Fruit fly (Drosophila melanogaster) whole organism, pupa: ENCODE data around the gene CG43373.

ENCODE experiments used
- CG10348 ChIP-seq: fragments of 200-800 bp; sonication (Bioruptor generic); IDR thresholded peaks from 2 replicates; pipeline ENCODE4 v1.3.6; 2022; ENCODE audit warnings: missing biosample characterization, missing genetic modification characterization
- CG12605 ChIP-seq: fragments of 200-800 bp; sonication (Bioruptor generic); IDR thresholded peaks from 2 replicates; pipeline ENCODE4 v1.3.6; 2022; ENCODE audit warnings: missing biosample characterization, missing genetic modification characterization
- CG13204 ChIP-seq: fragments of 200-800 bp; sonication (Bioruptor generic); optimal IDR thresholded peaks from 2 replicates; lab custom pipeline; 2018; ENCODE audit warnings: missing biosample characterization, mild to moderate bottlenecking, missing genetic modification characterization, moderate library complexity
- CG14655 ChIP-seq: fragments of 200-800 bp; sonication (Bioruptor generic); optimal IDR thresholded peaks from 3 replicates; lab custom pipeline; 2017; ENCODE audit warnings: mild to moderate bottlenecking, missing biosample characterization, missing genetic modification reagents, missing genetic modification characterization
- CG15710 ChIP-seq: fragments of 200-800 bp; sonication (Bioruptor generic); optimal IDR thresholded peaks from 2 replicates; lab custom pipeline; 2018; ENCODE audit warnings: missing biosample characterization, mild to moderate bottlenecking, missing genetic modification characterization, moderate library complexity
- CG17806 ChIP-seq: fragments of 200-800 bp; sonication (Bioruptor generic); optimal IDR thresholded peaks from 2 replicates; lab custom pipeline; 2018; ENCODE audit warnings: missing biosample characterization, mild to moderate bottlenecking, missing genetic modification characterization, moderate library complexity
- CG32121 ChIP-seq: fragments of 200-800 bp; sonication (Bioruptor generic); IDR thresholded peaks from 2 replicates; pipeline ENCODE4 v1.3.6; 2022; ENCODE audit warnings: missing biosample characterization, missing genetic modification characterization
- CG34367 ChIP-seq: fragments of 200-800 bp; sonication (Bioruptor generic); optimal IDR thresholded peaks from 2 replicates; lab custom pipeline; 2018; ENCODE audit warnings: missing biosample characterization, mild to moderate bottlenecking, missing genetic modification characterization
- CG4496 ChIP-seq: fragments of 200-800 bp; sonication (Bioruptor generic); IDR thresholded peaks from 3 replicates; pipeline ENCODE4 v1.3.6; 2022; ENCODE audit warnings: missing biosample characterization, missing genetic modification characterization
- CG8159 ChIP-seq: fragments of 200-800 bp; sonication (Bioruptor generic); optimal IDR thresholded peaks from 3 replicates; lab custom pipeline; 2018; ENCODE audit warnings: missing biosample characterization, mild to moderate bottlenecking, missing genetic modification characterization, moderate library complexity
- CG8301 ChIP-seq: fragments of 200-800 bp; sonication (Bioruptor generic); optimal IDR thresholded peaks from 2 replicates; lab custom pipeline; 2018; ENCODE audit warnings: missing biosample characterization, mild to moderate bottlenecking, missing genetic modification characterization
- CG9948 ChIP-seq: fragments of 200-800 bp; sonication (Bioruptor generic); optimal IDR thresholded peaks from 2 replicates; lab custom pipeline; 2018; ENCODE audit warnings: missing biosample characterization, mild to moderate bottlenecking, missing genetic modification characterization, moderate library complexity
- D1 ChIP-seq: fragments of 200-800 bp; sonication (Bioruptor generic); optimal IDR thresholded peaks from 2 replicates; lab custom pipeline; 2018; ENCODE audit warnings: missing biosample characterization, mild to moderate bottlenecking, missing genetic modification characterization, moderate library complexity
- EcR ChIP-seq: fragments of 200-800 bp; sonication (Bioruptor generic); optimal IDR thresholded peaks from 3 replicates; lab custom pipeline; 2019; ENCODE audit warnings: missing biosample characterization, missing genetic modification characterization, mild to moderate bottlenecking, moderate library complexity, missing genetic modification reagents
- Ets98B ChIP-seq: fragments of 200-800 bp; sonication (Bioruptor generic); IDR thresholded peaks from 2 replicates; pipeline ENCODE4 v1.3.6; 2022; ENCODE audit warnings: missing biosample characterization, missing genetic modification characterization
- Pif1A ChIP-seq: fragments of 200-800 bp; sonication (Bioruptor generic); optimal IDR thresholded peaks from 3 replicates; lab custom pipeline; 2016; ENCODE audit warnings: missing biosample characterization, missing genetic modification characterization
- Pif1B ChIP-seq: fragments of 200-800 bp; sonication (Bioruptor generic); optimal IDR thresholded peaks from 3 replicates; lab custom pipeline; 2016; ENCODE audit warnings: missing biosample characterization, missing genetic modification characterization
- Snoo ChIP-seq: fragments of 200-800 bp; sonication (Bioruptor generic); optimal IDR thresholded peaks from 3 replicates; lab custom pipeline; 2017; ENCODE audit warnings: missing biosample characterization, mild to moderate bottlenecking, missing genetic modification characterization, inconsistent platforms
- fd96Ca ChIP-seq: fragments of 200-800 bp; sonication (Bioruptor generic); IDR thresholded peaks from 3 replicates; pipeline ENCODE4 v1.3.6; 2022; ENCODE audit warnings: missing biosample characterization, missing genetic modification characterization
- gl ChIP-seq: fragments of 200-800 bp; sonication (Bioruptor generic); optimal IDR thresholded peaks from 2 replicates; lab custom pipeline; 2018; ENCODE audit warnings: missing biosample characterization, mild to moderate bottlenecking, missing genetic modification characterization
- rn ChIP-seq: fragments of 200-800 bp; sonication (Bioruptor generic); IDR thresholded peaks from 2 replicates; pipeline ENCODE4 v1.3.6; 2022; ENCODE audit warnings: missing biosample characterization, missing genetic modification characterization

Gene CG43373

dm6 chr3L:16489283-16489682 is 53.9 kb downstream of the CG43373 start:
- TF ChIP-seq CG4496 (GFP tag; lab: Robert Waterston, UW), result no peak
- peak; percentile 8 for TF ChIP-seq CG13204 (GFP tag; lab: Kevin White, UChicago)
- no peak for TF ChIP-seq CG8159 (tag; lab: Kevin White, UChicago)

- TF ChIP-seq CG34367 (tag; lab: Kevin White, UChicago) (peak; percentile 80), Ets98B (GFP tag; lab: Robert Waterston, UW) (no peak), CG12605 (no peak), Pif1B (GFP tag; lab: Kevin White, UChicago) (peak; percentile 37), CG10348 (no peak), CG8159 (tag; lab: Kevin White, UChicago) (peak; percentile 88), CG17806 (peak; percentile 84), Pif1A (GFP tag; lab: Kevin White, UChicago) (peak; percentile 53), CG15710 (tag; lab: Kevin White, UChicago) (peak; percentile 82), CG32121 (no peak; the same call in 1 of the 2 replicates), CG4496 (GFP tag; lab: Robert Waterston, UW) (no peak), fd96Ca (GFP tag; lab: Robert Waterston, UW) (no peak; the same call in 2 of the 3 replicates), CG14655 (GFP tag; lab: Kevin White, UChicago) (peak; percentile 73), EcR (GFP tag; lab: Kevin White, UChicago) (no peak), D1 (tag; lab: Kevin White, UChicago) (peak; percentile 60), gl (tag; lab: Kevin White, UChicago) (peak; percentile 53), CG13204 (GFP tag; lab: Kevin White, UChicago) (peak; percentile 12), rn (GFP tag; lab: Robert Waterston, UW) (no peak), CG9948 (peak; percentile 86), CG8301 (tag; lab: Kevin White, UChicago) (peak; percentile 62), Snoo (tag; lab: Kevin White, UChicago) (peak; percentile 76)
Observed at dm6 chr3L:16488483-16489258, 54.5 kb downstream of the CG43373 start.

dm6 chr3L:16487812-16488211 is 55.4 kb downstream of the CG43373 start:
- TF ChIP-seq CG15710 (tag; lab: Kevin White, UChicago), result peak; percentile 1
- peak; percentile 30 for TF ChIP-seq CG14655 (GFP tag; lab: Kevin White, UChicago)
- TF ChIP-seq CG4496 (GFP tag; lab: Robert Waterston, UW), result no peak

- TF ChIP-seq fd96Ca (GFP tag; lab: Robert Waterston, UW) (0 out of 3 replicates have a peak, but pooled peaks have one; percentile 49), CG15710 (tag; lab: Kevin White, UChicago) (no peak), CG34367 (tag; lab: Kevin White, UChicago) (no peak), Pif1A (GFP tag; lab: Kevin White, UChicago) (peak; percentile 59), CG10348 (no peak), CG8301 (tag; lab: Kevin White, UChicago) (peak; percentile 11), Pif1B (GFP tag; lab: Kevin White, UChicago) (peak; percentile 61), CG8159 (tag; lab: Kevin White, UChicago) (no peak), EcR (GFP tag; lab: Kevin White, UChicago) (no peak), rn (GFP tag; lab: Robert Waterston, UW) (0 out of 2 replicates have a peak, but pooled peaks have one; percentile 15), gl (tag; lab: Kevin White, UChicago) (no peak), CG17806 (peak; percentile 27), CG14655 (GFP tag; lab: Kevin White, UChicago) (peak; percentile 36), D1 (tag; lab: Kevin White, UChicago) (no peak), CG12605 (peak; percentile 33), Ets98B (GFP tag; lab: Robert Waterston, UW) (peak; percentile 48), CG4496 (GFP tag; lab: Robert Waterston, UW) (peak; percentile 55; the same call in 2 of the 3 replicates), CG13204 (GFP tag; lab: Kevin White, UChicago) (no peak), Snoo (tag; lab: Kevin White, UChicago) (no peak), CG32121 (peak; percentile 37; the same call in 1 of the 2 replicates), CG9948 (no peak)
Observed at dm6 chr3L:16486502-16486901, 56.7 kb downstream of the CG43373 start.

dm6 chr3L:16484739-16485524 is 58.2 kb downstream of the CG43373 start:
- TF ChIP-seq EcR (GFP tag; lab: Kevin White, UChicago) (peak; percentile 53), Pif1B (GFP tag; lab: Kevin White, UChicago) (peak; percentile 26), CG34367 (tag; lab: Kevin White, UChicago) (peak; percentile 3), CG12605 (no peak), Snoo (tag; lab: Kevin White, UChicago) (peak; percentile 11), CG15710 (tag; lab: Kevin White, UChicago) (peak; percentile 47), CG13204 (GFP tag; lab: Kevin White, UChicago) (no peak), CG9948 (peak; percentile 52), CG4496 (GFP tag; lab: Robert Waterston, UW) (no peak), CG17806 (peak; percentile 23), Ets98B (GFP tag; lab: Robert Waterston, UW) (no peak), gl (tag; lab: Kevin White, UChicago) (no peak), CG8159 (tag; lab: Kevin White, UChicago) (peak; percentile 56), CG8301 (tag; lab: Kevin White, UChicago) (no peak), Pif1A (GFP tag; lab: Kevin White, UChicago) (peak; percentile 33), CG14655 (GFP tag; lab: Kevin White, UChicago) (peak; percentile 41), rn (GFP tag; lab: Robert Waterston, UW) (no peak), D1 (tag; lab: Kevin White, UChicago) (no peak)
